Fruit fly (Drosophila melanogaster) whole organism, wandering third instar larva: ENCODE data around the gene CG13675.

Source experiments
- Abd-B ChIP-seq: fragments of >200 bp; optimal IDR thresholded peaks from 2 replicates; lab custom pipeline; 2017; ENCODE audit warnings: missing biosample characterization, missing genetic modification characterization
- CG32264 ChIP-seq: fragments of 200-800 bp; sonication (Bioruptor generic); optimal IDR thresholded peaks from 2 replicates; lab custom pipeline; 2016; ENCODE audit warnings: missing biosample characterization, missing genetic modification characterization
- CG9705 ChIP-seq: fragments of 200-800 bp; sonication (Bioruptor generic); optimal IDR thresholded peaks from 2 replicates; lab custom pipeline; 2018; ENCODE audit warnings: missing biosample characterization, mild to moderate bottlenecking, missing genetic modification characterization
- CrebA ChIP-seq: fragments of 200-800 bp; sonication (Bioruptor generic); optimal IDR thresholded peaks from 2 replicates; lab custom pipeline; 2016; ENCODE audit warnings: missing biosample characterization, mild to moderate bottlenecking, missing genetic modification characterization, borderline replicate concordance
- Dfd ChIP-seq: fragments of >200 bp; optimal IDR thresholded peaks from 2 replicates; lab custom pipeline; 2017; ENCODE audit warnings: missing biosample characterization, missing genetic modification characterization
- Dif ChIP-seq: fragments of 200-275, 200-300 bp; sonication (Bioruptor generic); optimal IDR thresholded peaks from 2 replicates; lab custom pipeline; 2018; ENCODE audit warnings: missing biosample characterization, missing genetic modification characterization; ENCODE audit not compliant: partially characterized antibody
- GATAd ChIP-seq: sonication (Bioruptor generic); optimal IDR thresholded peaks from 2 replicates; lab custom pipeline; 2016; ENCODE audit warnings: missing biosample characterization, missing genetic modification characterization
- HLH106 ChIP-seq: fragments of 200-800 bp; optimal IDR thresholded peaks from 3 replicates; lab custom pipeline; 2019; ENCODE audit warnings: missing biosample characterization, mild to moderate bottlenecking, missing genetic modification characterization, moderate library complexity
- Hnf4 ChIP-seq: fragments of 200-800 bp; sonication (Bioruptor generic); optimal IDR thresholded peaks from 2 replicates; lab custom pipeline; 2016; ENCODE audit warnings: missing biosample characterization, mild to moderate bottlenecking, missing genetic modification characterization
- Hr78 ChIP-seq: fragments of >200 bp; optimal IDR thresholded peaks from 2 replicates; lab custom pipeline; 2017; ENCODE audit warnings: missing biosample characterization, missing genetic modification characterization
- Hr83 ChIP-seq: fragments of 200-300 bp; sonication (Bioruptor generic); optimal IDR thresholded peaks from 2 replicates; lab custom pipeline; 2016; ENCODE audit warnings: missing biosample characterization, mild to moderate bottlenecking, missing genetic modification characterization, moderate library complexity; ENCODE audit not compliant: poor library complexity, severe bottlenecking
- Jra ChIP-seq: sonication (Bioruptor generic); optimal IDR thresholded peaks from 2 replicates; lab custom pipeline; 2016; ENCODE audit warnings: missing biosample characterization, missing genetic modification characterization
- Mio ChIP-seq: sonication (Bioruptor generic); optimal IDR thresholded peaks from 2 replicates; lab custom pipeline; 2016; ENCODE audit warnings: missing biosample characterization, missing genetic modification characterization
- Myc ChIP-seq: fragments of >200 bp; optimal IDR thresholded peaks from 2 replicates; lab custom pipeline; 2017
- N ChIP-seq: fragments of >200 bp; optimal IDR thresholded peaks from 2 replicates; lab custom pipeline; 2018; ENCODE audit warnings: missing biosample characterization, missing external identifiers, missing genetic modification characterization
- OdsH ChIP-seq: fragments of 200-800 bp; sonication (Bioruptor generic); optimal IDR thresholded peaks from 2 replicates; lab custom pipeline; 2016; ENCODE audit warnings: missing biosample characterization, mild to moderate bottlenecking, missing genetic modification characterization
- Rel ChIP-seq, 2 experiments: fragments of 200-800 bp; sonication (Bioruptor generic) in 1 of 2; optimal IDR thresholded peaks; 2 replicates in 1 of 2; 3 replicates in 1 of 2; lab custom pipeline; 2016 to 2019; ENCODE audit warnings: mild to moderate bottlenecking in 2 of 2, missing biosample characterization in 2 of 2, missing genetic modification characterization in 2 of 2, moderate library complexity in 1 of 2
- Sp1 ChIP-seq: fragments of 200-800 bp; sonication (Bioruptor generic); optimal IDR thresholded peaks from 3 replicates; lab custom pipeline; 2019; ENCODE audit warnings: missing biosample characterization, mild to moderate bottlenecking, missing genetic modification characterization, moderate library complexity
- Vsx2 ChIP-seq: fragments of 200-300, 225-300 bp; sonication (Bioruptor generic); optimal IDR thresholded peaks from 2 replicates; lab custom pipeline; 2018; ENCODE audit warnings: missing biosample characterization, missing genetic modification characterization; ENCODE audit not compliant: partially characterized antibody
- br ChIP-seq: fragments of 200-800 bp; sonication (Bioruptor generic); optimal IDR thresholded peaks from 2 replicates; lab custom pipeline; 2016; ENCODE audit warnings: missing biosample characterization, missing genetic modification characterization
- brk ChIP-seq: fragments of 200-800 bp; sonication (Bioruptor generic); optimal IDR thresholded peaks from 2 replicates; lab custom pipeline; 2016; ENCODE audit warnings: missing biosample characterization, mild to moderate bottlenecking, missing genetic modification characterization
- dl ChIP-seq, 2 experiments: fragments of 175-275, 200-275 bp in 1 of 2; fragments of 200-275 bp in 1 of 2; sonication (Bioruptor generic); optimal IDR thresholded peaks; lab custom pipeline; 2018; ENCODE audit warnings: mild to moderate bottlenecking in 2 of 2, missing biosample characterization in 2 of 2, missing genetic modification characterization in 2 of 2, moderate library complexity in 2 of 2; ENCODE audit not compliant: partially characterized antibody in 2 of 2, insufficient read depth in 1 of 2
- dmrt93B ChIP-seq: fragments of 200-800 bp; sonication (Bioruptor generic); optimal IDR thresholded peaks from 2 replicates; lab custom pipeline; 2018; ENCODE audit warnings: missing biosample characterization, mild to moderate bottlenecking, missing genetic modification characterization
- dsf ChIP-seq: sonication (Bioruptor generic); optimal IDR thresholded peaks from 2 replicates; lab custom pipeline; 2016; ENCODE audit warnings: missing biosample characterization, missing genetic modification characterization, borderline replicate concordance
- ey ChIP-seq: fragments of 200-800 bp; sonication (Bioruptor generic); optimal IDR thresholded peaks from 2 replicates; lab custom pipeline; 2016; ENCODE audit warnings: missing biosample characterization, missing genetic modification characterization
- foxo ChIP-seq, 2 experiments: fragments of 200-800 bp; sonication (Bioruptor generic); optimal IDR thresholded peaks; 2 replicates in 1 of 2; 3 replicates in 1 of 2; lab custom pipeline; 2016 to 2017; ENCODE audit warnings: missing biosample characterization in 2 of 2, missing genetic modification characterization in 2 of 2
- fru ChIP-seq: fragments of 200-800 bp; sonication (Bioruptor generic); optimal IDR thresholded peaks from 3 replicates; lab custom pipeline; 2016; ENCODE audit warnings: missing biosample characterization, mild to moderate bottlenecking, missing genetic modification characterization
- h ChIP-seq: fragments of 200-800 bp; sonication (Bioruptor generic); optimal IDR thresholded peaks from 3 replicates; lab custom pipeline; 2016; ENCODE audit warnings: missing biosample characterization, mild to moderate bottlenecking, missing genetic modification characterization
- jim ChIP-seq: fragments of 175-275, 200-325 bp; sonication (Bioruptor generic); optimal IDR thresholded peaks from 2 replicates; lab custom pipeline; 2016; ENCODE audit warnings: missing biosample characterization, mild to moderate bottlenecking, missing genetic modification characterization
- lola ChIP-seq: fragments of >200 bp; optimal IDR thresholded peaks from 2 replicates; lab custom pipeline; 2017; ENCODE audit warnings: missing biosample characterization, missing genetic modification characterization
- pan ChIP-seq: fragments of >200 bp; optimal IDR thresholded peaks from 2 replicates; lab custom pipeline; 2017
- psq ChIP-seq: fragments of 200-800 bp; sonication (Bioruptor generic); optimal IDR thresholded peaks from 3 replicates; lab custom pipeline; 2017; ENCODE audit warnings: missing biosample characterization, mild to moderate bottlenecking, missing genetic modification characterization, moderate library complexity
- rgr ChIP-seq: fragments of 200-800 bp; sonication (Bioruptor generic); optimal IDR thresholded peaks from 3 replicates; lab custom pipeline; 2016; ENCODE audit warnings: missing biosample characterization, mild to moderate bottlenecking, missing genetic modification characterization
- sage ChIP-seq: fragments of 200-800 bp; sonication (Bioruptor generic); optimal IDR thresholded peaks from 2 replicates; lab custom pipeline; 2016; ENCODE audit warnings: missing biosample characterization, mild to moderate bottlenecking, missing genetic modification characterization
- sv ChIP-seq: fragments of 200-800 bp; sonication (Bioruptor generic); optimal IDR thresholded peaks from 3 replicates; lab custom pipeline; 2016; ENCODE audit warnings: missing biosample characterization, missing genetic modification characterization
- tai ChIP-seq: sonication (Bioruptor generic); optimal IDR thresholded peaks from 2 replicates; lab custom pipeline; 2016; ENCODE audit warnings: missing biosample characterization, missing genetic modification characterization
- usp ChIP-seq: fragments of >200 bp; optimal IDR thresholded peaks from 2 replicates; lab custom pipeline; 2017; ENCODE audit warnings: missing biosample characterization, missing genetic modification characterization
- woc ChIP-seq: sonication (Bioruptor generic); optimal IDR thresholded peaks from 2 replicates; lab custom pipeline; 2016; ENCODE audit warnings: missing biosample characterization, mild to moderate bottlenecking, missing genetic modification characterization

CG13675 gene

dm6 chr3L:8186627-8187396 lies 21.5 kb upstream of the CG13675 start, which contains the start of the genes ERR and Atg18a (continued):
- TF ChIP-seq Myc (lab: Kevin White, UChicago) (peak; percentile 49), Hr78 (GFP tag; lab: Kevin White, UChicago) (no peak), Hr83 (GFP tag; lab: Kevin White, UChicago) (peak; percentile 88), dsf (GFP tag; lab: Kevin White, UChicago) (peak; percentile 86), Mio (GFP tag; lab: Kevin White, UChicago) (peak; percentile 35), psq (GFP tag; lab: Kevin White, UChicago) (peak; percentile 76), jim (GFP tag; lab: Kevin White, UChicago) (peak; percentile 36), Vsx2 (no peak), fru (peak; percentile 87), pan (lab: Kevin White, UChicago) (no peak), usp (no peak), lola (no peak)
- TF ChIP-seq, all 38 proteins: peak for 27

DNA sequence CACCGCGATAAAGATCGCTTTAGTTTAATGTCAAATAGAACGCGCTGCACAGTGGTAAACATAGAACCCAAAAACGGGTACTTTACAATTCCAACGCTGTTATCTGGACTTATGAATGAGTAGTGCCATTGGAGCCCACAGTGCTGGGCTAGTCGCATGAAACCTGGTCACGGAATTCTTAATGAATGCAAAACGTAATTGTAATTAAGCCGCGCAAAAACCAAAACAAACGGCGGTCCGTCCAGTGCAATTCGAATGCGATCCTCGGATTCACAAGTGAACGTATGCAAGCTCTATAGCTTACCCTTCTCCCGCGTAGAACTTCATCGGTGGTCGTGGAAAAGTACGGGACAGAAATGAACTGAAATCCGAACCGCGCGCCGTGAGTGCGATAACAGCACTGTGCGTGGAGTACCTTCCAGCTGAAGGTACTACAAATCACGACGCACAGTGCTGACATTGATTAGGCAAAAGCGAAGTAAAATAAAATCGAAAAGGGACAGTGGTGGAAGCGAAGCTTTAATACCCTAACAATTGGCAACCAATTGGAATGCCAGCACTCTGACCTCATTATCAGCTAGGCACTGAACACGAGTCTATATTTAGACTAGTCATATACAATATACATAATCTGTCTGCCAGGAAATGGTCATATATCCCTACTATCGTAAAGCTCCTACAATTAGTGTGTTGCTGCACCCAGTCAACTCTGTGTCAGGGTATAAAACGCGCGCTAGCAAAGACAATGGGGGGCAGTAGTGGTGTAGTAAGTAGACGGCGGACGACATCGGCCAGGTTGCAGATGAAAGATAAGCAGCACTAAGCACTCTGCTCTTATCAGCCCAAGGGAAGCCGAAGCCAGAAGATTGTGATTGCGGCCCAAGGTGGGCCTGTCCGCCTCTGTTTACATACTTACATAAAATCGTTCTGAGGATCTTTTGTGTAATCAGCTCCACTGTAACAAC lies 20.2 kb upstream of the CG13675 start:
- no peak for TF ChIP-seq Abd-B
- no peak for TF ChIP-seq Mio (GFP tag; lab: Kevin White, UChicago)
- peak; percentile 60 for TF ChIP-seq sv (GFP tag; lab: Kevin White, UChicago)
- no peak for TF ChIP-seq dmrt93B (GFP tag; lab: Kevin White, UChicago)
- TF ChIP-seq fru, result peak; percentile 85
- peak; percentile 26 for TF ChIP-seq OdsH (GFP tag; lab: Kevin White, UChicago)
- peak; percentile 45 for TF ChIP-seq psq (GFP tag; lab: Kevin White, UChicago)
- no peak for TF ChIP-seq sage (GFP tag; lab: Kevin White, UChicago)
- no peak for TF ChIP-seq Hr83 (GFP tag; lab: Kevin White, UChicago)
- TF ChIP-seq jim (GFP tag; lab: Kevin White, UChicago), result no peak
- TF ChIP-seq Dfd (GFP tag; lab: Kevin White, UChicago), result no peak
- no peak for TF ChIP-seq N (GFP tag; lab: Kevin White, UChicago)
- TF ChIP-seq brk, result no peak
- no peak for TF ChIP-seq dsf (GFP tag; lab: Kevin White, UChicago)
- peak; percentile 33 for TF ChIP-seq Sp1 (GFP tag; lab: Kevin White, UChicago)
- no peak for TF ChIP-seq Dif (GFP tag; lab: Kevin White, UChicago)
- TF ChIP-seq foxo (GFP tag; optimal IDR thresholded peaks at IDR 0.05; lab: Kevin White, UChicago), result peak in 1 of 2 experiments; percentile 56
- TF ChIP-seq HLH106 (tag; lab: Kevin White, UChicago), result peak; percentile 28
- no peak for TF ChIP-seq Vsx2
- no peak for TF ChIP-seq pan (lab: Kevin White, UChicago)
- no peak for TF ChIP-seq Hr78 (GFP tag; lab: Kevin White, UChicago)
- peak; percentile 50 for TF ChIP-seq woc (GFP tag; lab: Kevin White, UChicago)
- no peak for TF ChIP-seq CG9705 (GFP tag; lab: Kevin White, UChicago)
- TF ChIP-seq h (GFP tag; lab: Kevin White, UChicago), result peak; percentile 88
- no peak for TF ChIP-seq Rel (GFP tag; optimal IDR thresholded peaks at IDR 0.05; lab: Kevin White, UChicago)
- no peak for TF ChIP-seq Rel (tag; optimal IDR thresholded peaks at IDR 0.05; lab: Kevin White, UChicago)
- no peak for TF ChIP-seq dl (GFP tag; optimal IDR thresholded peaks at IDR 0.05; lab: Kevin White, UChicago; ENCODE audit: insufficient read depth in 1 of 2, partially characterized antibody in 2 of 2)
- TF ChIP-seq br (GFP tag; lab: Kevin White, UChicago), result peak; percentile 56
- TF ChIP-seq Myc (lab: Kevin White, UChicago), result no peak
- TF ChIP-seq lola, result no peak
- no peak for TF ChIP-seq tai
- no peak for TF ChIP-seq CrebA
- TF ChIP-seq Jra, result peak; percentile 68
- no peak for TF ChIP-seq GATAd (GFP tag; lab: Kevin White, UChicago)
- TF ChIP-seq usp, result no peak
- TF ChIP-seq ey (GFP tag; lab: Kevin White, UChicago), result peak; percentile 62
- TF ChIP-seq Hnf4 (GFP tag; lab: Kevin White, UChicago), result peak; percentile 50
- peak; percentile 47 for TF ChIP-seq rgr
- no peak for TF ChIP-seq CG32264 (GFP tag; lab: Kevin White, UChicago)
